4 fruit fly cellular contexts compared by ENCODE assay signal in genomic region chr3R:15806341-15806740, dm6.
TF ChIP-seq lines count a peak whose summit lies in the region.

No protein-coding gene starts in this region.

- no peak for TF ChIP-seq CTCF in whole organism, embryonic (GFP tag; optimal IDR thresholded peaks at IDR 0.05; lab: Kevin White, UChicago)

TF ChIP-seq in whole organism, embryonic, 481 proteins besides CTCF, POLR2A, EP300 and RAD21:
- no peak for TF ChIP-seq salm (tag; optimal IDR thresholded peaks at IDR 0.05; lab: Kevin White, UChicago)
- TF ChIP-seq D19A (tag; optimal IDR thresholded peaks at IDR 0.05; lab: Kevin White, UChicago): peak; percentile 68

TF ChIP-seq in whole organism, prepupa, 60 proteins besides CTCF, POLR2A, EP300 and RAD21 (continues in another document):
- TF ChIP-seq dac (GFP tag; optimal IDR thresholded peaks at IDR 0.05; lab: Kevin White, UChicago) (no peak), CG6163 (GFP tag; IDR thresholded peaks at IDR 0.05; lab: Robert Waterston, UW) (no peak), Hr38 (GFP tag; optimal IDR thresholded peaks at IDR 0.05; lab: Kevin White, UChicago) (no peak), CG8319 (GFP tag; optimal IDR thresholded peaks at IDR 0.05; lab: Kevin White, UChicago) (no peak), fd59A (GFP tag; optimal IDR thresholded peaks at IDR 0.05; lab: Kevin White, UChicago) (no peak), Eip75B (GFP tag; optimal IDR thresholded peaks at IDR 0.05; lab: Kevin White, UChicago) (no peak), CG6276 (GFP tag; optimal IDR thresholded peaks at IDR 0.05; lab: Kevin White, UChicago) (no peak), vri (GFP tag; optimal IDR thresholded peaks at IDR 0.05; lab: Kevin White, UChicago) (no peak), CG10669 (GFP tag; optimal IDR thresholded peaks at IDR 0.05; lab: Kevin White, UChicago) (no peak), net (GFP tag; optimal IDR thresholded peaks at IDR 0.05; lab: Kevin White, UChicago) (no peak), CG32006 (GFP tag; optimal IDR thresholded peaks at IDR 0.05; lab: Kevin White, UChicago) (peak; percentile 75), Hr4 (GFP tag; optimal IDR thresholded peaks at IDR 0.05; lab: Kevin White, UChicago) (peak; percentile 47), Met (GFP tag; optimal IDR thresholded peaks at IDR 0.05; lab: Kevin White, UChicago) (peak; percentile 40), OdsH (GFP tag; optimal IDR thresholded peaks at IDR 0.05; lab: Kevin White, UChicago) (no peak), ss (GFP tag; optimal IDR thresholded peaks at IDR 0.05; lab: Kevin White, UChicago) (no peak), cyc (GFP tag; optimal IDR thresholded peaks at IDR 0.05; lab: Kevin White, UChicago) (no peak), CG11294 (GFP tag; IDR thresholded peaks at IDR 0.05; lab: Robert Waterston, UW) (no peak), CG8632 (GFP tag; optimal IDR thresholded peaks at IDR 0.05; lab: Kevin White, UChicago) (no peak), salr (GFP tag; optimal IDR thresholded peaks at IDR 0.05; lab: Kevin White, UChicago) (peak in 1 of 2 experiments; percentile 34), Gug (GFP tag; IDR thresholded peaks at IDR 0.05; lab: Robert Waterston, UW) (no peak), Lpt (GFP tag; optimal IDR thresholded peaks at IDR 0.05; lab: Kevin White, UChicago) (peak; percentile 2), CG1621 (tag; optimal IDR thresholded peaks at IDR 0.05; lab: Kevin White, UChicago) (no peak), CG34406 (GFP tag; optimal IDR thresholded peaks at IDR 0.05; lab: Kevin White, UChicago) (no peak), Ets96B (tag; optimal IDR thresholded peaks at IDR 0.05; lab: Kevin White, UChicago) (no peak), Blimp-1 (GFP tag; optimal IDR thresholded peaks at IDR 0.05; lab: Kevin White, UChicago) (no peak), Sox102F (GFP tag; optimal IDR thresholded peaks at IDR 0.05; lab: Kevin White, UChicago) (no peak), esn (GFP tag; optimal IDR thresholded peaks at IDR 0.05; lab: Kevin White, UChicago) (peak; percentile 45), CG11762 (GFP tag; optimal IDR thresholded peaks at IDR 0.05; lab: Kevin White, UChicago; ENCODE audit: insufficient read depth) (no peak), spab (GFP tag; optimal IDR thresholded peaks at IDR 0.05; lab: Kevin White, UChicago) (no peak), Ets21C (GFP tag; optimal IDR thresholded peaks at IDR 0.05; lab: Kevin White, UChicago) (no peak), Eip93F (GFP tag; optimal IDR thresholded peaks at IDR 0.05; lab: Kevin White, UChicago) (no peak)

TF ChIP-seq in whole organism, pupa, 21 proteins besides CTCF, POLR2A, EP300 and RAD21:
- no peak for TF ChIP-seq CG15710 (tag; optimal IDR thresholded peaks at IDR 0.05; lab: Kevin White, UChicago)
- TF ChIP-seq Snoo (tag; optimal IDR thresholded peaks at IDR 0.05; lab: Kevin White, UChicago): peak; percentile 0
- peak; percentile 52 for TF ChIP-seq CG8301 (tag; optimal IDR thresholded peaks at IDR 0.05; lab: Kevin White, UChicago)
- TF ChIP-seq CG8159 (tag; optimal IDR thresholded peaks at IDR 0.05; lab: Kevin White, UChicago): peak; percentile 10

TF ChIP-seq in whole organism, wandering third instar larva, 38 proteins besides CTCF, POLR2A, EP300 and RAD21:
- TF ChIP-seq GATAd (GFP tag; optimal IDR thresholded peaks at IDR 0.05; lab: Kevin White, UChicago): no peak
- TF ChIP-seq Rel (GFP tag; optimal IDR thresholded peaks at IDR 0.05; lab: Kevin White, UChicago): no peak
- no peak for TF ChIP-seq Rel (tag; optimal IDR thresholded peaks at IDR 0.05; lab: Kevin White, UChicago)
- TF ChIP-seq CG32264 (GFP tag; optimal IDR thresholded peaks at IDR 0.05; lab: Kevin White, UChicago): no peak
- no peak for TF ChIP-seq dsf (GFP tag; optimal IDR thresholded peaks at IDR 0.05; lab: Kevin White, UChicago; ENCODE audit: borderline replicate concordance)
- TF ChIP-seq brk (GFP tag; optimal IDR thresholded peaks at IDR 0.05; lab: Kevin White, UChicago): no peak
- TF ChIP-seq fru (GFP tag; optimal IDR thresholded peaks at IDR 0.05; lab: Kevin White, UChicago): peak; percentile 9
- TF ChIP-seq foxo (GFP tag; optimal IDR thresholded peaks at IDR 0.05; lab: Kevin White, UChicago): peak in 1 of 2 experiments; percentile 26
- peak; percentile 63 for TF ChIP-seq woc (GFP tag; optimal IDR thresholded peaks at IDR 0.05; lab: Kevin White, UChicago)
- TF ChIP-seq dl (GFP tag; optimal IDR thresholded peaks at IDR 0.05; lab: Kevin White, UChicago; ENCODE audit: insufficient read depth in 1 of 2, partially characterized antibody in 2 of 2): no peak
- TF ChIP-seq N (GFP tag; optimal IDR thresholded peaks at IDR 0.05; lab: Kevin White, UChicago): no peak
- no peak for TF ChIP-seq Dif (GFP tag; optimal IDR thresholded peaks at IDR 0.05; lab: Kevin White, UChicago; ENCODE audit: partially characterized antibody)
- no peak for TF ChIP-seq Abd-B (GFP tag; optimal IDR thresholded peaks at IDR 0.05; lab: Kevin White, UChicago)
- peak; percentile 12 for TF ChIP-seq Sp1 (GFP tag; optimal IDR thresholded peaks at IDR 0.05; lab: Kevin White, UChicago)
- no peak for TF ChIP-seq Jra (GFP tag; optimal IDR thresholded peaks at IDR 0.05; lab: Kevin White, UChicago)
- no peak for TF ChIP-seq usp (GFP tag; optimal IDR thresholded peaks at IDR 0.05; lab: Kevin White, UChicago)
- TF ChIP-seq jim (GFP tag; optimal IDR thresholded peaks at IDR 0.05; lab: Kevin White, UChicago): no peak
- peak; percentile 8 for TF ChIP-seq HLH106 (tag; optimal IDR thresholded peaks at IDR 0.05; lab: Kevin White, UChicago)
- TF ChIP-seq CrebA (GFP tag; optimal IDR thresholded peaks at IDR 0.05; lab: Kevin White, UChicago; ENCODE audit: borderline replicate concordance): no peak
- TF ChIP-seq psq (GFP tag; optimal IDR thresholded peaks at IDR 0.05; lab: Kevin White, UChicago): no peak
- TF ChIP-seq lola (GFP tag; optimal IDR thresholded peaks at IDR 0.05; lab: Kevin White, UChicago): no peak
- TF ChIP-seq ey (GFP tag; optimal IDR thresholded peaks at IDR 0.05; lab: Kevin White, UChicago): no peak

Comparison
In these comparisons a context has a peak if more than half of its experiments do, and no peak if none do; other contexts are left out.
1. Of the 7 proteins assayed by ChIP-seq in both whole organism, embryonic and whole organism, prepupa: peak only in whole organism, embryonic: none; only in whole organism, prepupa: Hr39 and Lpt; in both: none; in neither: 5.